Worm (Caenorhabditis elegans) whole organism, dauer: ENCODE measurements around the gene tex-2.

Experiments used
- unc-62 ChIP-seq: sonication (generic microtip); optimal IDR thresholded peaks from 2 replicates; lab custom pipeline; 2017; ENCODE audit warnings: missing biosample characterization, missing genetic modification reagents, missing genetic modification characterization

Gene tex-2

ce11 chrII:5873564-5874070, at the start of gene tex-2:
tex-2 (minus strand) TSS chrII:5873614.
- no peak for TF ChIP-seq unc-62

DNA sequence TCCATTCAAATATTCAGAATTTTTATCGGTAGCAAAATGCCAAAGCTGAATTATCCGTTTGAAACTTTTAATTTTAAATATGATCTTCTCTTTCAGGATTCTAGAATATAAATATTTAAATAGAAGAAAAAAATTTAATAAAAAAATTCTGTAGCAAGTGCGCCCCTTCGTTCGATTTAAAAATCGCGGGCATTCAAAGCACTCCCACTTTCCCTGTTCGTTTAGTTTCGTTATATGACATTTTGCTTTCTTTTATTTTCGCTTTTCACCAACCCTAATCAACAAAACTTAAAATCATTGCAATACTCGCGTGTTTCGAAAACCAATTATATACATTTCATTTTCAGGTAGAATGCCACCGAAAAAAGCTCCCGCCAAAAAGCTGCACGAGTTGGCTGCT, 48.2 kb upstream of the tex-2 start, which contains the start of gene vrk-1:
vrk-1 (plus strand) TSS at position 348 of the 400 bp plus-strand sequence.
- TF ChIP-seq unc-62: no peak

- no peak for TF ChIP-seq unc-62
Measured at ce11 chrII:5918149-5918697, 44.8 kb upstream of the tex-2 start, which contains the start of gene ptp-2. ptp-2 (plus strand) TSS chrII:5918647.

ce11 chrII:5917010-5917472, 43.6 kb upstream of the tex-2 start, which contains the start of gene frh-1:
frh-1 (plus strand) TSS chrII:5917422.
- TF ChIP-seq unc-62: no peak

- TF ChIP-seq unc-62: no peak
Measured at ce11 chrII:5913897-5914296, 40.5 kb upstream of the tex-2 start.

- TF ChIP-seq unc-62: no peak
Measured at ce11 chrII:5911939-5912523, 38.6 kb upstream of the tex-2 start.

DNA sequence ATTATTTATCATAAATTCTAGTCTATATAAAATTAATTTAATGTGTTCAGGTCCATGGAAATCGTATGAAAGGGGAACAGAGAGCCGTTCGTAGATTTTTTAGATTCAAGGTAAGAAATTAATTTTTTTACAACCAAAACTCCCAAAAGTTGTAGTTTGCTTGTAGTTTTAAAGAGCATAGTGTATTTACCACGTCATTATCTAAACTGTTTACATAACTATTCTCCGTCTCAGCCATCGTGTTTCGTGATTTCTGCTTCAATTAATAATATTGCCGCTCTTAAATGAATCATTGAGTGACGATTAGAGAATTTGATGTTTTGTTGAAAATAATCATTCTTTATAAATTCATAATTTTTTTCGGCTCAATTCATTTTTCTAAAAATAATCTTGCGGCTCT, 37.9 kb upstream of the tex-2 start, which contains the start of gene cgt-3:
cgt-3 (plus strand) TSS at position 51 of the 400 bp plus-strand sequence.
- TF ChIP-seq unc-62: no peak

DNA sequence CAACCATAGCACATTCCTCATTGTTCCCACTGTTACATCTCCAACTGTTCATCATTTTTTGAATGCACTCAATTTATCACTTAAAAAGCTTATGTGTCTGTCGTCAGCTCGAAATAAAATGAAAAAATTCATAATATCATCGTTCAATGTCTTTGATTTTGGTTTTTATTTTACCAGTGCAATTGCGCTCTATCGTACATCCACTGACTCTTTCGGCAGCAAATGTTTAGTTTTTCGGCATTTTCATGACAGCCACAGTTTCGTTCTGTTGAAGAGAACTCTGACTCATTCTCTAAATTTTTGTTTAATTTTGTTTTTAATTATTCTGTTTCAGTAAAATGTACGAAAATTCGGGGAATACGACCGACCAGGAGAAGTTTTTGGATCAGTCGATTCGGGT, 34.1 kb upstream of the tex-2 start, which contains the start of gene vps-35:
vps-35 (plus strand) TSS at position 335 of the 400 bp plus-strand sequence.
- TF ChIP-seq unc-62: no peak

DNA sequence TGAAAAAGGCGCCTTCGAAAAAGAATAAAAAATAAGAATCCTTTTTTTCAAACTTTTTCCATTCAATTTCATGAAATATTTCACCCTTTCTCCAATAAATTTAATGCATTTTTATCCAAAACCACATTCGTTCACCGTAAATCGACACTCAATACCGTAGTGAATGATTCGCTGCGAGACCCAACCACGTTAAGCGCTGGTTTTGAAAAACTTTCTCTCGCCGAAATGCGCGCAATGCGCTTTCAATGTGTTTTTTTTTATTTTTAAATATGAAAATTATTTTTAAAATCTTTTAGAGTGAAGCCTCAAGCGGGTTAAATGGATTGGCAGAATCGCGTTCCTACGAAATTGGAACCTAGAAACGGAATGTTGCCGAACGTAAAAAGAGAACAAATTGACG, 32.9 kb upstream of the tex-2 start, which contains the start of gene F59G1.8:
F59G1.8 (plus strand) TSS at position 293 of the 400 bp plus-strand sequence.
- no peak for TF ChIP-seq unc-62

- no peak for TF ChIP-seq unc-62
Measured at ce11 chrII:5904252-5904651, 30.8 kb upstream of the tex-2 start, which contains the start of gene tsp-18. tsp-18 (plus strand) TSS chrII:5904552.

DNA sequence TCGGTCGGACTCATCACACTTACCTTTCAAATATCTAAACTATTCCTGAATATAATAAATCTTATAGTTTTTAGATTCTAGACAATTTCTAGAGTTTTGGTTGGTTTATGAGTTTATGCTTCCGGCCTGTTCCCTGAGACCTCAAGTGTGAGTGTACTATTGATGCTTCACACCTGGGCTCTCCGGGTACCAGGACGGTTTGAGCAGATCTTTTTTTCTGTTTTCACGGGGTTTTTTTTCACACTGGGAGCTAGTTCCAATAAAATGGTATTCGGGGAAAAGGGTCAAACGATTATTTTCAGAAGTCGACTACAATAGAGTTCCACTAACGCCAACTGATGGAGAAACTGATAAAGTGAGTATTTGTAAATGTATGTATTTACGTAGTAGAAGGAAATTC, 28.7 kb upstream of the tex-2 start:
- no peak for TF ChIP-seq unc-62

ce11 chrII:5901407-5902026, 28.1 kb upstream of the tex-2 start:
- no peak for TF ChIP-seq unc-62

ce11 chrII:5899865-5900486, 26.6 kb upstream of the tex-2 start:
- no peak for TF ChIP-seq unc-62

DNA sequence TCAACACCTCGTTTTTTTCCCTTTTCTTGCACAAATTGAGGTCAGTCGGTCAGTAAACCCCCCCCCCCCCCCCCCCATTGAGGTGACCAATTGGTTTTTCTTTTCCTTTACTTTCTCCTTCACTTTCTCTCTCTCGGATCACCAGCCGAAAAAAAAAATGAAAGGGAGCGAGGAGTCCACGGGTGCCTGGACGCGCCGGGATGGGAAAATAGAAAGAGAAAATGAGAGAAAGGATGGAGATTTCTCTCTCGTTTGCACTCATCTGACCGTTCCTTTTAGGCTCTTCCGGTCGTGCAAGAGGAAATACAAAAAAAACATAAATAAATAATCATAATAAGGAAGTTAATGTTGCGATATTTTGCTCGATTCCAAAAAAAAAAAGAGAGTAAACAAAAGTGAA, 25.7 kb upstream of the tex-2 start:
- no peak for TF ChIP-seq unc-62

DNA sequence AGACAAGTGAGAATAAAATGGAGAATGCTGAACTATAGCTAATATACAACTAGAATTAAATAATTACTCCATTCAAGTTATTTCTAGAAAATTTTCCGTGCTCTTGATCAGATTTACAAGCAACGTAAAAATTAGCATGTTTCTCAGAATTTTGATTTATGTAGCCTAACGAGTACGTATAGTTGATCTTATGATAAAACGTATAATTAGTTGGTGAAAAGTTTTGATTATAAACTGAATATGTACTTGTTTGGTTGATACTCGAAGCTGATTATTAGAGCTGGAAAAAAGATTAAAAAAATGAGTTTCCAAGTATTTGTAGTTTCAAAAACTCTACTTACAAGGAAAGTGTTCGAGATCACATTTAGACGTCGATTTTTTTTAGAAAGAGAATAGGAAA, 23.1 kb upstream of the tex-2 start:
- no peak for TF ChIP-seq unc-62

- TF ChIP-seq unc-62: no peak
Measured at ce11 chrII:5895870-5896269, 22.5 kb upstream of the tex-2 start, which contains the start of gene F59G1.4. F59G1.4 (plus strand) TSS chrII:5896170.

ce11 chrII:5892813-5893212, 19.4 kb upstream of the tex-2 start:
- no peak for TF ChIP-seq unc-62
